Worm (Caenorhabditis elegans) whole organism, young adult: ENCODE results near the gene spig-5.
"Not testable (repeated sequence)": the region's sequence is repeated elsewhere in the genome, so short reads cannot be mapped to it uniquely, and the experiment has no call there.

Experiments used
- B0035.1 ChIP-seq: sonication (generic microtip); optimal IDR thresholded peaks from 2 replicates; lab custom pipeline; 2016; ENCODE audit warnings: missing genetic modification characterization, mild to moderate bottlenecking, missing compliant biosample characterization, missing genotype, missing genetic modification reagents
- F23B12.7 ChIP-seq: sonication (generic microtip); optimal IDR thresholded peaks from 2 replicates; lab custom pipeline; 2017; ENCODE audit warnings: missing genetic modification characterization, mild to moderate bottlenecking, missing compliant biosample characterization, antibody characterized with exemption, moderate library complexity; ENCODE audit not compliant: insufficient read depth
- F57A8.1 ChIP-seq: fragments of 200-800 bp; sonication (Bioruptor generic); optimal IDR thresholded peaks from 2 replicates; lab custom pipeline; 2018; ENCODE audit warnings: mild to moderate bottlenecking, missing genetic modification characterization, moderate library complexity, missing compliant biosample characterization
- F57C9.4 ChIP-seq: sonication (generic microtip); optimal IDR thresholded peaks from 2 replicates; lab custom pipeline; 2017; ENCODE audit warnings: mild to moderate bottlenecking, missing genetic modification characterization, missing compliant biosample characterization
- T26A5.8 ChIP-seq: sonication (generic microtip); optimal IDR thresholded peaks from 2 replicates; lab custom pipeline; 2016; ENCODE audit warnings: missing genetic modification characterization, missing compliant biosample characterization
- Y53G8AR.9 ChIP-seq: fragments of 200-800 bp; sonication (Bioruptor generic); conservative IDR thresholded peaks from 2 replicates; pipeline ENCODE4 v1.3.6; 2022; ENCODE audit warnings: missing genetic modification reagents, missing genetic modification characterization, missing compliant biosample characterization
- Y56A3A.18 ChIP-seq: fragments of 200-800 bp; sonication (Bioruptor generic); IDR thresholded peaks from 2 replicates; pipeline ENCODE4 v1.3.6; 2022; ENCODE audit warnings: missing genetic modification reagents, missing genetic modification characterization, missing compliant biosample characterization
- Y67H2A.10 ChIP-seq: fragments of 200-800 bp; sonication (Bioruptor generic); conservative IDR thresholded peaks from 2 replicates; pipeline ENCODE4 v1.3.6; 2022; ENCODE audit warnings: missing genetic modification reagents, missing genetic modification characterization, missing compliant biosample characterization
- ZK185.1 ChIP-seq: sonication (generic microtip); optimal IDR thresholded peaks from 2 replicates; lab custom pipeline; 2016; ENCODE audit warnings: mild to moderate bottlenecking, missing genetic modification characterization, missing compliant biosample characterization; ENCODE audit not compliant: poor library complexity, severe bottlenecking
- bed-1 ChIP-seq: fragments of 200-800 bp; sonication (Bioruptor generic); IDR thresholded peaks from 2 replicates; pipeline ENCODE4 v1.3.6; 2022; ENCODE audit warnings: missing genetic modification reagents, missing genetic modification characterization, missing compliant biosample characterization
- ceh-58 ChIP-seq: fragments of 200-800 bp; sonication (Bioruptor generic); IDR thresholded peaks from 2 replicates; pipeline ENCODE4 v1.3.6; 2022; ENCODE audit warnings: missing genetic modification characterization, missing compliant biosample characterization
- ceh-91 ChIP-seq: fragments of 200-800 bp; sonication (Bioruptor generic); IDR thresholded peaks from 2 replicates; pipeline ENCODE4 v1.3.6; 2022; ENCODE audit warnings: missing genetic modification reagents, missing genetic modification characterization, missing compliant biosample characterization
- dpl-1 ChIP-seq: fragments of 150-350 bp; optimal IDR thresholded peaks from 2 replicates; lab custom pipeline; 2014; ENCODE audit warnings: missing biosample characterization, missing genetic modification reagents, missing genetic modification characterization
- efl-1 ChIP-seq: fragments of 150-350 bp; optimal IDR thresholded peaks from 2 replicates; lab custom pipeline; 2014; ENCODE audit warnings: missing biosample characterization, missing genetic modification reagents, missing genetic modification characterization
- egrh-3 ChIP-seq: fragments of 200-800 bp; sonication (Bioruptor generic); IDR thresholded peaks from 2 replicates; pipeline ENCODE4 v1.3.6; 2022; ENCODE audit warnings: missing genetic modification reagents, missing genetic modification characterization, missing compliant biosample characterization
- ets-4 ChIP-seq: fragments of 200-800 bp; sonication (Bioruptor generic); optimal IDR thresholded peaks from 2 replicates; lab custom pipeline; 2018; ENCODE audit warnings: mild to moderate bottlenecking, missing genetic modification characterization, missing compliant biosample characterization
- fkh-3 ChIP-seq: sonication (generic microtip); optimal IDR thresholded peaks from 2 replicates; lab custom pipeline; 2016; ENCODE audit warnings: mild to moderate bottlenecking, missing genetic modification characterization, missing compliant biosample characterization
- hlh-26 ChIP-seq: fragments of 200-800 bp; sonication (Bioruptor generic); conservative IDR thresholded peaks from 2 replicates; pipeline ENCODE4 v1.3.6; 2022; ENCODE audit warnings: missing genetic modification reagents, missing genetic modification characterization, missing compliant biosample characterization
- hrde-1 ChIP-seq: sonication (generic microtip); optimal IDR thresholded peaks from 2 replicates; lab custom pipeline; 2016; ENCODE audit warnings: missing genetic modification characterization, mild to moderate bottlenecking, missing compliant biosample characterization, moderate library complexity, missing genotype, missing genetic modification reagents, borderline replicate concordance
- mes-4 ChIP-seq: sonication (generic microtip); optimal IDR thresholded peaks from 2 replicates; lab custom pipeline; 2016; ENCODE audit warnings: missing genotype, missing genetic modification characterization, missing compliant biosample characterization
- nfyb-1 ChIP-seq: fragments of 200-800 bp; sonication (Bioruptor generic); IDR thresholded peaks from 2 replicates; pipeline ENCODE4 v1.3.6; 2022; ENCODE audit warnings: missing genetic modification reagents, missing genetic modification characterization, missing compliant biosample characterization
- nhr-179 ChIP-seq: sonication (generic microtip); optimal IDR thresholded peaks from 2 replicates; lab custom pipeline; 2016; ENCODE audit warnings: mild to moderate bottlenecking, missing genetic modification characterization, missing compliant biosample characterization
- nhr-80 ChIP-seq: sonication (generic microtip); optimal IDR thresholded peaks from 2 replicates; lab custom pipeline; 2016; ENCODE audit warnings: missing genetic modification characterization, missing compliant biosample characterization
- rec-8 ChIP-seq, 2 experiments: sonication (generic microtip); optimal IDR thresholded peaks; 2 replicates each; lab custom pipeline; 2016; ENCODE audit warnings: mild to moderate bottlenecking in 2 of 2, missing genetic modification characterization in 2 of 2, missing genetic modification reagents in 2 of 2, missing genotype in 2 of 2, missing biosample characterization in 1 of 2, missing compliant biosample characterization in 1 of 2, moderate library complexity in 1 of 2
- snpc-1.1 ChIP-seq: sonication (generic microtip); optimal IDR thresholded peaks from 2 replicates; lab custom pipeline; 2017; ENCODE audit warnings: missing genetic modification characterization, mild to moderate bottlenecking, missing compliant biosample characterization, antibody characterized with exemption, moderate library complexity, missing genotype, missing genetic modification reagents; ENCODE audit not compliant: insufficient read depth
- snpc-4 ChIP-seq, 5 experiments: fragments of 150-350 bp in 1 of 5; sonication (generic microtip) in 4 of 5; optimal IDR thresholded peaks; 2 replicates each; lab custom pipeline; 2014 to 2018; ENCODE audit warnings: missing genetic modification characterization in 5 of 5, missing biosample characterization in 3 of 5, antibody characterized with exemption in 2 of 5, mild to moderate bottlenecking in 2 of 5, missing compliant biosample characterization in 2 of 5, missing genotype in 2 of 5, moderate library complexity in 2 of 5, missing genetic modification reagents in 1 of 5
- sptf-2 ChIP-seq: fragments of 200-800 bp; sonication (Bioruptor generic); optimal IDR thresholded peaks from 2 replicates; lab custom pipeline; 2018; ENCODE audit warnings: mild to moderate bottlenecking, missing genetic modification characterization, missing compliant biosample characterization
- xnd-1 ChIP-seq: sonication (generic microtip); optimal IDR thresholded peaks from 2 replicates; lab custom pipeline; 2016; ENCODE audit warnings: missing genotype, missing genetic modification reagents, missing genetic modification characterization, missing compliant biosample characterization
- zim-3 ChIP-seq: sonication (generic microtip); optimal IDR thresholded peaks from 2 replicates; lab custom pipeline; 2017; ENCODE audit warnings: mild to moderate bottlenecking, missing genetic modification characterization, moderate library complexity, missing compliant biosample characterization
- ztf-22 ChIP-seq: fragments of 200-800 bp; sonication (Bioruptor generic); optimal IDR thresholded peaks from 2 replicates; lab custom pipeline; 2018; ENCODE audit warnings: mild to moderate bottlenecking, missing genetic modification characterization, moderate library complexity, missing compliant biosample characterization

Gene spig-5

ce11 chrV:14294396-14294795 is 13.9 kb upstream of the spig-5 start, which contains the start of gene F14D7.9 (continued):
- no peak for TF ChIP-seq bed-1

ce11 chrV:14296499-14296898 is 11.8 kb upstream of the spig-5 start, which contains the start of gene F14D7.3:
F14D7.3 (plus strand) TSS chrV:14296799.
- TF ChIP-seq B0035.1 (tag; lab: Kevin White, UChicago) (no peak), ceh-58 (no peak), rec-8 (tag; optimal IDR thresholded peaks at IDR 0.05; lab: Kevin White, UChicago) (no peak), sptf-2 (GFP tag; lab: Kevin White, UChicago) (no peak), T26A5.8 (tag; lab: Kevin White, UChicago) (no peak), fkh-3 (tag; lab: Kevin White, UChicago) (no peak), snpc-4 (GFP tag; optimal IDR thresholded peaks at IDR 0.05; lab: Kevin White, UChicago) (no peak), snpc-4 (tag; optimal IDR thresholded peaks at IDR 0.05; lab: Kevin White, UChicago) (no peak), F57A8.1 (GFP tag; lab: Kevin White, UChicago) (no peak), xnd-1 (tag; lab: Kevin White, UChicago) (no peak), hrde-1 (tag; lab: Kevin White, UChicago) (no peak), ztf-22 (GFP tag; lab: Kevin White, UChicago) (no peak), F57C9.4 (no peak), F23B12.7 (no peak), Y67H2A.10 (GFP tag; lab: Robert Waterston, UW) (no peak), mes-4 (tag; lab: Kevin White, UChicago) (no peak), ets-4 (no peak), Y53G8AR.9 (GFP tag; lab: Robert Waterston, UW) (no peak), egrh-3 (GFP tag; lab: Robert Waterston, UW) (no peak), ceh-91 (GFP tag; lab: Robert Waterston, UW) (no peak), ZK185.1 (tag; lab: Kevin White, UChicago) (no peak)

- TF ChIP-seq sptf-2 (GFP tag; lab: Kevin White, UChicago) (no peak), snpc-1.1 (tag; lab: Kevin White, UChicago) (no peak), dpl-1 (GFP tag; lab: Kevin White, UChicago) (no peak)
Measured at ce11 chrV:14299569-14300064, 8.6 kb upstream of the spig-5 start, which contains the start of the genes spig-3 and F14D7.12. spig-3 (minus strand) TSS chrV:14299669. F14D7.12 (plus strand) TSS chrV:14300014.

ce11 chrV:14301076-14301475 is 7.2 kb upstream of the spig-5 start, which contains the start of gene F14D7.6:
F14D7.6 (plus strand) TSS chrV:14301413.
- TF ChIP-seq hlh-26 (no peak), nfyb-1 (no peak), xnd-1 (tag; lab: Kevin White, UChicago) (no peak), nhr-80 (tag; lab: Kevin White, UChicago) (peak; percentile 21), efl-1 (GFP tag; lab: Kevin White, UChicago) (no peak), Y56A3A.18 (no peak)
- TF ChIP-seq, all 124 proteins: peak for 1

ce11 chrV:14306771-14307170 is 1.5 kb upstream of the spig-5 start, which contains the start of gene spig-4:
spig-4 (minus strand) TSS chrV:14306871.
- TF ChIP-seq nhr-179, zim-3, nhr-80 (tag; lab: Kevin White, UChicago): not testable (repeated sequence)
